Fruit fly (Drosophila melanogaster): Measurements from ENCODE around the gene crb.
A peak's percentile ranks its signal among the peaks of the same experiment; 100 is the strongest.

Gene crb

DNA sequence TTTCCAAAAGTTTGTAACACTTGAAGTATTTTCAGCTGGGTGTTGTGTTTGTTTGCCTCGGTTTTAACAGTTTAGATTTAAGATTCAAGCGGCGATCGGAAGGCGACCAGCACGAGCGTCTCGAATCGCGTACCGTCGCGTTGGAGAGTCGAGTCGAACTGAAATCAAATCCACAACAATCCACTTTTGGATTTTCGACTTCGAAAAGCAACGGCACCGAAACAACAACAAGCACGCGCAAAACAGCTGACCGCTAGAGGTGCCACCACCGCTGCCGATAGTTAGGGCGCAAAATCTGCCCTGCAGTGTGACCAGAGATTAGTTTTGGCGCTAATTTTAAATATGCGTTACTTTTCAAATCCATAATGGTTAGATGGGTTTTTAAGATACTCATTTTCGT, 23.8 kb upstream of the crb start, which contains the start of gene jar (continued):
- TF ChIP-seq Bteb2 (GFP tag; optimal IDR thresholded peaks at IDR 0.05) (no peak), Scr (GFP tag; IDR thresholded peaks at IDR 0.05; ENCODE audit: partially characterized antibody) (peak; percentile 88), D19A (tag; optimal IDR thresholded peaks at IDR 0.05) (peak; percentile 34), zfh2 (GFP tag; optimal IDR thresholded peaks at IDR 0.05) (no peak), hth (optimal IDR thresholded peaks at IDR 0.05) (no peak), Hey (tag; optimal IDR thresholded peaks at IDR 0.05) (peak; percentile 21), ttk (GFP tag; IDR thresholded peaks at IDR 0.05) (no peak), Neu2 (GFP tag; optimal IDR thresholded peaks at IDR 0.05; ENCODE audit: borderline replicate concordance) (no peak), CG32532 (GFP tag; IDR thresholded peaks at IDR 0.05) (peak; percentile 49; the same call in 1 of the 2 replicates), BEAF-32 (GFP tag; optimal IDR thresholded peaks at IDR 0.05) (peak; percentile 96), CG1792 (GFP tag; optimal IDR thresholded peaks at IDR 0.05) (no peak), chinmo (GFP tag; IDR thresholded peaks at IDR 0.05; ENCODE audit: partially characterized antibody) (peak; percentile 95; the same call in 3 of the 4 replicates), dysf (GFP tag; IDR thresholded peaks at IDR 0.05) (no peak), CG12236 (GFP tag; optimal IDR thresholded peaks at IDR 0.05) (no peak), CG33557 (GFP tag; optimal IDR thresholded peaks at IDR 0.05) (no peak), Sin3A (optimal IDR thresholded peaks at IDR 0.05) (peak; percentile 49), CTCF (GFP tag; optimal IDR thresholded peaks at IDR 0.05) (peak; percentile 57), inv (GFP tag; IDR thresholded peaks at IDR 0.05; ENCODE audit: partially characterized antibody) (peak; percentile 83), CG18599 (GFP tag; optimal IDR thresholded peaks at IDR 0.05) (peak; percentile 1), amos (GFP tag; IDR thresholded peaks at IDR 0.05; ENCODE audit: partially characterized antibody) (peak; percentile 95), HLH4C (GFP tag; IDR thresholded peaks at IDR 0.05; ENCODE audit: partially characterized antibody) (peak; percentile 73), MTF-1 (GFP tag; optimal IDR thresholded peaks at IDR 0.05; ENCODE audit: borderline replicate concordance) (peak; percentile 51), Nf-YC (tag; optimal IDR thresholded peaks at IDR 0.05) (peak; percentile 53), CG6272 (GFP tag; IDR thresholded peaks at IDR 0.05) (0 out of 2 replicates have a peak, but pooled peaks have one; percentile 19), Nf-YA (GFP tag; IDR thresholded peaks at IDR 0.05) (no peak), CG10431 (GFP tag; optimal IDR thresholded peaks at IDR 0.05) (peak; percentile 42), CG2875 (GFP tag; optimal IDR thresholded peaks at IDR 0.05) (no peak), sens (GFP tag) (peak; percentile 90), pita (GFP tag; optimal IDR thresholded peaks at IDR 0.05) (no peak), Lim3 (GFP tag; IDR thresholded peaks at IDR 0.05) (no peak), run (tag; optimal IDR thresholded peaks at IDR 0.05) (peak; percentile 39), CG30403 (GFP tag; optimal IDR thresholded peaks at IDR 0.05) (no peak), ato (GFP tag; IDR thresholded peaks at IDR 0.05; ENCODE audit: partially characterized antibody) (peak; percentile 88), sc (optimal IDR thresholded peaks at IDR 0.05) (no peak), sc (GFP tag; optimal IDR thresholded peaks at IDR 0.05) (no peak), Med (GFP tag) (peak; percentile 87), Ada2b (GFP tag; IDR thresholded peaks at IDR 0.05) (no peak), CG3726 (GFP tag; IDR thresholded peaks at IDR 0.05) (no peak), Dbx (GFP tag; IDR thresholded peaks at IDR 0.05) (peak; percentile 58; the same call in 1 of the 3 replicates), CG8944 (GFP tag; optimal IDR thresholded peaks at IDR 0.05) (no peak), stc (GFP tag; IDR thresholded peaks at IDR 0.05) (peak; percentile 57), HmgZ (tag; optimal IDR thresholded peaks at IDR 0.05) (peak; percentile 68), klu (GFP tag; IDR thresholded peaks at IDR 0.05) (no peak), NC2α (GFP tag; optimal IDR thresholded peaks at IDR 0.05) (peak; percentile 24), fu2 (GFP tag; optimal IDR thresholded peaks at IDR 0.05) (peak; percentile 19), en (GFP tag; optimal IDR thresholded peaks at IDR 0.05) (no peak), CG4404 (GFP tag; IDR thresholded peaks at IDR 0.05) (no peak), CG11504 (tag; optimal IDR thresholded peaks at IDR 0.05) (peak; percentile 17), CG9876 (GFP tag; optimal IDR thresholded peaks at IDR 0.05) (no peak), CG10267 (tag; optimal IDR thresholded peaks at IDR 0.05) (peak; percentile 78), fd64A (GFP tag; optimal IDR thresholded peaks at IDR 0.05) (peak; percentile 1), otp (GFP tag; IDR thresholded peaks at IDR 0.05) (peak; percentile 61; the same call in 1 of the 3 replicates)

Measured in whole organism, embryonic.